Worm (Caenorhabditis elegans) whole organism, early embryonic: Measurements from ENCODE around the gene clec-143.

Experiments
- B0310.2 ChIP-seq: sonication (generic microtip); optimal IDR thresholded peaks from 2 replicates; lab custom pipeline; 2016; ENCODE audit warnings: mild to moderate bottlenecking, missing genetic modification characterization, missing compliant biosample characterization
- aly-1 ChIP-seq: sonication (generic microtip); optimal IDR thresholded peaks from 2 replicates; lab custom pipeline; 2016; ENCODE audit warnings: missing genetic modification characterization, missing compliant biosample characterization
- ama-1 ChIP-seq: fragments of 150-350 bp; optimal IDR thresholded peaks from 2 replicates; lab custom pipeline; 2014
- ceh-13 ChIP-seq: fragments of 200-800 bp; sonication (Bioruptor generic); optimal IDR thresholded peaks from 2 replicates; lab custom pipeline; 2018; ENCODE audit warnings: mild to moderate bottlenecking, missing genetic modification characterization, missing compliant biosample characterization
- ets-7 ChIP-seq: sonication (generic microtip); optimal IDR thresholded peaks from 2 replicates; lab custom pipeline; 2016; ENCODE audit warnings: missing genotype, missing genetic modification characterization, missing compliant biosample characterization
- flt-1 ChIP-seq: fragments of 200-800 bp; sonication (Bioruptor generic); IDR thresholded peaks from 2 replicates; pipeline ENCODE4 v1.3.6; 2022; ENCODE audit warnings: missing genetic modification characterization, missing compliant biosample characterization
- hmbx-1 ChIP-seq: sonication (generic microtip); optimal IDR thresholded peaks from 2 replicates; lab custom pipeline; 2016; ENCODE audit warnings: mild to moderate bottlenecking, missing genetic modification characterization, missing compliant biosample characterization
- hmg-4 ChIP-seq: fragments of 200-800 bp; sonication (Bioruptor generic); optimal IDR thresholded peaks from 2 replicates; lab custom pipeline; 2018; ENCODE audit warnings: mild to moderate bottlenecking, missing genetic modification characterization, missing compliant biosample characterization
- hnd-1 ChIP-seq: sonication (generic microtip); optimal IDR thresholded peaks from 2 replicates; lab custom pipeline; 2016; ENCODE audit warnings: missing genetic modification characterization, missing compliant biosample characterization
- pes-1 ChIP-seq: fragments of 200-800 bp; sonication (Bioruptor generic); IDR thresholded peaks from 2 replicates; pipeline ENCODE4 v1.3.6; 2022; ENCODE audit warnings: missing genetic modification reagents, missing genetic modification characterization, missing compliant biosample characterization
- scrt-1 ChIP-seq: fragments of 200-800 bp; sonication (Bioruptor generic); IDR thresholded peaks from 2 replicates; pipeline ENCODE4 v1.3.6; 2022; ENCODE audit warnings: missing genetic modification characterization, missing compliant biosample characterization
- sea-1 ChIP-seq: fragments of 200-800 bp; sonication (Bioruptor generic); conservative IDR thresholded peaks from 2 replicates; pipeline ENCODE4 v1.3.6; 2022; ENCODE audit warnings: missing genetic modification characterization, missing compliant biosample characterization
- tbx-11 ChIP-seq: fragments of 200-800 bp; sonication (Bioruptor generic); IDR thresholded peaks from 2 replicates; pipeline ENCODE4 v1.3.6; 2022; ENCODE audit warnings: missing genetic modification characterization, missing compliant biosample characterization

DNA sequence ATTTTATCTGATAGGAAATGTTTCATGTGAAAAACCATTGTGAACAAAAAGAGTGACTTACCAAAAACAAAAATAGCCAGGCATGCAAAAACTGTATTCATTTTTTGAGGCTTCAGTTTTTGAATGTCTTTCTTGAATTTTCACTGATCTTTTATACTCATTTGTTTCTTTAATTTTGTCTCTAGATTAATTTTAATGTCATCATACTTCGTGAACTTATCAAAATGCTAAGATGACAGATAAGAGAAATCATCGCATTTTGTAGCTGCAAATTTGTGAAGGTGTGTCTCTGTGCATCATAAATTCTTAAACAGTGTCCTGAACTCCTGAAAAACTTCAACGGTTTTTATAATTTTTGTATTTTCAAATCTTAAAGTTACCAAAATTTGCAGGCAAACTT, 5.9 kb upstream of the clec-143 start, which contains the start of gene clec-58:
- TF ChIP-seq flt-1 (GFP tag; lab: Robert Waterston, UW) (no peak), ama-1 (lab: Kevin White, UChicago) (no peak), ets-7 (tag; lab: Kevin White, UChicago) (no peak), hnd-1 (tag; lab: Kevin White, UChicago) (no peak), B0310.2 (tag; lab: Kevin White, UChicago) (no peak), sea-1 (GFP tag; lab: Robert Waterston, UW) (no peak), tbx-11 (GFP tag; lab: Robert Waterston, UW) (no peak), hmg-4 (GFP tag; lab: Kevin White, UChicago) (no peak), aly-1 (tag; lab: Kevin White, UChicago) (no peak), scrt-1 (no peak), ceh-13 (no peak), hmbx-1 (tag; lab: Kevin White, UChicago) (no peak), pes-1 (GFP tag; lab: Robert Waterston, UW) (no peak)
